Worm (Caenorhabditis elegans) whole organism, L4/young adult: ENCODE results near the gene F38B6.2.

Experiments
- dao-5 ChIP-seq: sonication (generic microtip); optimal IDR thresholded peaks from 2 replicates; lab custom pipeline; 2016; ENCODE audit warnings: missing genotype, missing genetic modification characterization, moderate library complexity, missing compliant biosample characterization
- him-1 ChIP-seq: sonication (generic microtip); optimal IDR thresholded peaks from 2 replicates; lab custom pipeline; 2016; ENCODE audit warnings: missing genotype, missing genetic modification reagents, missing genetic modification characterization, missing compliant biosample characterization

DNA sequence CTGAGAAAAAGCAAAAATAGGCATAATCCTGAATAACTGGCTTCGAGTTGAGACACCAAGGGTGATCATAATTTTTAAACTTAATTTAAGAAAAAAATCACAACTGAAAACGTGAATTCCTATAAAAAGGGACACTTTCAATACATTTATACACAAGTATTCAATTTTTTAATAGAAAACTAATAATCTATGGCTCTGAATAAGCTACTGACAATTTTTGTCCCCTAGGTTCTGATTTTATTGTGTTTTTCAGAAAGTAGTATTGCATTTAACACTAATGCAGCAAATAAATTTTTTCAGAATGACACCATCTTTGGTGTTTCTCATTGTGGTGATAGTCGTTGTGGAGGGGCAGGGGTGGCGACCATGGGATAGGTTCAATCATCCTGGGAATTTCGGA, 14.9 kb downstream of the F38B6.2 start, which contains the start of gene nas-11:
- no peak for TF ChIP-seq him-1 (tag; lab: Kevin White, UChicago)
- TF ChIP-seq dao-5 (tag; lab: Kevin White, UChicago), result no peak
